Worm (Caenorhabditis elegans) whole organism, L4/young adult: Measurements from ENCODE around the gene EEED8.4.

Source experiments
- W03F9.2 ChIP-seq: fragments of 150-350 bp; optimal IDR thresholded peaks from 2 replicates; lab custom pipeline; 2014; ENCODE audit warnings: missing biosample characterization, missing genetic modification characterization
- dao-5 ChIP-seq: sonication (generic microtip); optimal IDR thresholded peaks from 2 replicates; lab custom pipeline; 2016; ENCODE audit warnings: missing genotype, missing genetic modification characterization, moderate library complexity, missing compliant biosample characterization
- him-1 ChIP-seq: sonication (generic microtip); optimal IDR thresholded peaks from 2 replicates; lab custom pipeline; 2016; ENCODE audit warnings: missing genotype, missing genetic modification reagents, missing genetic modification characterization, missing compliant biosample characterization

Gene EEED8.4

ce11 chrII:5453547-5453946, 44.4 kb downstream of the EEED8.4 start, which contains the start of gene dhs-5:
Gene dhs-5, plus strand, starts transcription at chrII:5453847.
- TF ChIP-seq dao-5 (tag; lab: Kevin White, UChicago) (no peak), him-1 (tag; lab: Kevin White, UChicago) (no peak), W03F9.2 (no peak)

- TF ChIP-seq W03F9.2 (no peak), dao-5 (tag; lab: Kevin White, UChicago) (no peak), him-1 (tag; lab: Kevin White, UChicago) (no peak)
These were observed 46.7 kb downstream of the EEED8.4 start, which contains the start of gene daz-1 for ce11 chrII:5455650-5456355. Gene daz-1, plus strand, starts transcription at chrII:5456305.

ce11 chrII:5458683-5459410, 49.7 kb downstream of the EEED8.4 start:
- TF ChIP-seq dao-5 (tag; lab: Kevin White, UChicago) (no peak), him-1 (tag; lab: Kevin White, UChicago) (no peak), W03F9.2 (no peak)

ce11 chrII:5459534-5459933, 50.4 kb downstream of the EEED8.4 start:
- TF ChIP-seq W03F9.2: no peak
- TF ChIP-seq dao-5 (tag; lab: Kevin White, UChicago): no peak
- TF ChIP-seq him-1 (tag; lab: Kevin White, UChicago): no peak
